Worm (Caenorhabditis elegans) whole organism, mixed stage, embryonic: ENCODE measurements around the gene F23H11.7.

Source experiments
- ces-1 ChIP-seq: fragments of 150-350 bp; optimal IDR thresholded peaks from 2 replicates; lab custom pipeline; 2014; ENCODE audit warnings: missing biosample characterization, missing genetic modification reagents, missing genetic modification characterization
- nhr-237 ChIP-seq: fragments of 150-350 bp; optimal IDR thresholded peaks from 2 replicates; lab custom pipeline; 2014; ENCODE audit warnings: missing biosample characterization, missing genetic modification characterization

- TF ChIP-seq nhr-237 (tag; lab: Kevin White, UChicago) (no peak), ces-1 (GFP tag; lab: Kevin White, UChicago) (no peak)
Measured at ce11 chrIII:870555-870954, 48.7 kb downstream of the F23H11.7 start.
